Worm (Caenorhabditis elegans): ENCODE results near the gene F41C6.6.

ce11 chrX:6835166-6835565, 46.5 kb downstream of the F41C6.6 start, which contains the start of gene F41B4.2:
- TF ChIP-seq unc-62 (GFP tag; optimal IDR thresholded peaks at IDR 0.05) (no peak), elt-3 (tag; optimal IDR thresholded peaks at IDR 0.05) (no peak), flh-1 (GFP tag; optimal IDR thresholded peaks at IDR 0.05) (no peak), mls-2 (tag; optimal IDR thresholded peaks at IDR 0.05) (no peak), unc-39 (tag; optimal IDR thresholded peaks at IDR 0.05) (no peak), pha-4 (tag; optimal IDR thresholded peaks at IDR 0.05) (no peak), mep-1 (tag; optimal IDR thresholded peaks at IDR 0.05) (no peak), ces-1 (GFP tag; optimal IDR thresholded peaks at IDR 0.05) (no peak), nhr-237 (tag; optimal IDR thresholded peaks at IDR 0.05) (no peak), nhr-76 (tag; optimal IDR thresholded peaks at IDR 0.05) (no peak)

Data from whole organism, mixed stage, embryonic.